Worm (Caenorhabditis elegans) whole organism, late embryonic: ENCODE results near the gene srp-7.

ENCODE experiments used
- T23F11.4 ChIP-seq: fragments of 200-800 bp; sonication (Bioruptor generic); optimal IDR thresholded peaks from 2 replicates; lab custom pipeline; 2018; ENCODE audit warnings: mild to moderate bottlenecking, missing genetic modification characterization, missing compliant biosample characterization
- sox-2 ChIP-seq: fragments of 200-800 bp; sonication (Bioruptor generic); IDR thresholded peaks from 2 replicates; pipeline ENCODE4 v1.3.6; 2022; ENCODE audit warnings: missing genetic modification reagents, missing genetic modification characterization, missing compliant biosample characterization

DNA sequence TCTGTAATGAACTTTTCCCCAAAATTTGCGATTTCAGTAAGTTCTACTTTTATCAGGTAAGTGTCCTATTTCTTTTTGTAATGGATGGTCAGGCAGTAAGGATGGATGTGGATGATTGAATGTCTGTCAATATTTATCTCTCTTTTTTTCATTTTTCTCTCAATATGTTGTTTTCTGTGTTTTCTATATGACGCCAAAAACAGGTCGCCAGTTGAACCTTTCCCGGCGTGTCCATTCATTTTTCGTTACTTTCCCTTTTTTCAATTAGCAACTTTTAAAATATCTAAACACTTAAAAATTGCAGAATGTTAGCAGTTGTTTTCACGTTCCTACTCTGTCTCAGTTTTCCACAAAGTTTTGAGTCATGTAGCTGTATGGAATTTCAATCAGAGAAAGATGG is 28.0 kb downstream of the srp-7 start, which contains the start of gene timp-1:
- TF ChIP-seq sox-2 (GFP tag; lab: Robert Waterston, UW) (no peak), T23F11.4 (GFP tag; lab: Kevin White, UChicago) (no peak)
